Worm (Caenorhabditis elegans) whole organism, L3 larva: ENCODE results near the gene nhr-166.

Experiments used
- aly-2 ChIP-seq: fragments of 150-350 bp; optimal IDR thresholded peaks from 2 replicates; lab custom pipeline; 2014; ENCODE audit warnings: missing biosample characterization, missing genetic modification characterization
- ama-1 ChIP-seq: fragments of 150-350 bp; optimal IDR thresholded peaks from 2 replicates; lab custom pipeline; 2018
- ceh-16 ChIP-seq: sonication (generic microtip); optimal IDR thresholded peaks from 2 replicates; lab custom pipeline; 2017; ENCODE audit warnings: missing biosample characterization, missing genetic modification characterization
- ceh-28 ChIP-seq: fragments of 150-350 bp; optimal IDR thresholded peaks from 2 replicates; lab custom pipeline; 2014; ENCODE audit warnings: missing biosample characterization, missing genetic modification reagents, missing genetic modification characterization
- daf-12 ChIP-seq: fragments of 150-350 bp; optimal IDR thresholded peaks from 2 replicates; lab custom pipeline; 2014; ENCODE audit warnings: missing biosample characterization, missing genetic modification reagents, missing genetic modification characterization
- egl-27 ChIP-seq: sonication (generic microtip); optimal IDR thresholded peaks from 4 replicates; lab custom pipeline; 2017; ENCODE audit warnings: missing biosample characterization, missing genetic modification reagents, missing genetic modification characterization
- egl-5 ChIP-seq: fragments of 150-350 bp; optimal IDR thresholded peaks from 2 replicates; lab custom pipeline; 2017; ENCODE audit warnings: missing biosample characterization, missing genetic modification reagents, missing genetic modification characterization, inconsistent platforms
- elt-1 ChIP-seq: fragments of 150-350 bp; optimal IDR thresholded peaks from 2 replicates; lab custom pipeline; 2014; ENCODE audit warnings: missing biosample characterization, missing genetic modification characterization
- elt-3 ChIP-seq, 3 experiments: fragments of 150-350 bp in 1 of 3; sonication (generic microtip) in 2 of 3; optimal IDR thresholded peaks; 2 replicates in 2 of 3; 4 replicates in 1 of 3; lab custom pipeline; 2014 to 2017; ENCODE audit warnings: missing biosample characterization in 3 of 3, missing genetic modification characterization in 3 of 3
- eor-1 ChIP-seq, 2 experiments: fragments of 150-350 bp; optimal IDR thresholded peaks; 2 replicates each; lab custom pipeline; 2014 to 2018; ENCODE audit warnings: missing biosample characterization in 2 of 2, missing genetic modification characterization in 2 of 2
- hmg-11 ChIP-seq: sonication (generic microtip); optimal IDR thresholded peaks from 2 replicates; lab custom pipeline; 2016; ENCODE audit warnings: missing genetic modification characterization, missing compliant biosample characterization
- lin-15B ChIP-seq: fragments of 150-350 bp; optimal IDR thresholded peaks from 2 replicates; lab custom pipeline; 2014; ENCODE audit warnings: missing biosample characterization, missing genetic modification characterization
- lin-39 ChIP-seq: fragments of 150-350 bp; optimal IDR thresholded peaks from 2 replicates; lab custom pipeline; 2018; ENCODE audit warnings: missing biosample characterization, missing genetic modification reagents, missing genetic modification characterization
- lsy-12 ChIP-seq: sonication (generic microtip); optimal IDR thresholded peaks from 2 replicates; lab custom pipeline; 2016; ENCODE audit warnings: mild to moderate bottlenecking, missing genetic modification characterization, missing compliant biosample characterization
- mdl-1 ChIP-seq: fragments of 150-350 bp; optimal IDR thresholded peaks from 2 replicates; lab custom pipeline; 2014; ENCODE audit warnings: missing biosample characterization, missing genetic modification characterization
- mml-1 ChIP-seq: fragments of 150-350 bp; sonication (generic microtip); optimal IDR thresholded peaks from 3 replicates; lab custom pipeline; 2014; ENCODE audit warnings: missing biosample characterization, missing genetic modification characterization
- nfya-1 ChIP-seq: sonication (generic microtip); optimal IDR thresholded peaks from 2 replicates; lab custom pipeline; 2017; ENCODE audit warnings: missing genetic modification characterization, mild to moderate bottlenecking, missing compliant biosample characterization, antibody characterized with exemption, moderate library complexity; ENCODE audit not compliant: insufficient read depth
- nhr-11 ChIP-seq: fragments of 150-350 bp; optimal IDR thresholded peaks from 2 replicates; lab custom pipeline; 2014; ENCODE audit warnings: missing biosample characterization, missing genetic modification characterization
- nhr-12 ChIP-seq: fragments of 150-350 bp; optimal IDR thresholded peaks from 2 replicates; lab custom pipeline; 2014; ENCODE audit warnings: missing biosample characterization, missing genetic modification characterization
- nhr-23 ChIP-seq: fragments of 150-350 bp; optimal IDR thresholded peaks from 2 replicates; lab custom pipeline; 2014; ENCODE audit warnings: missing biosample characterization, missing genetic modification reagents, missing genetic modification characterization
- nhr-237 ChIP-seq: fragments of 150-350 bp; optimal IDR thresholded peaks from 2 replicates; lab custom pipeline; 2014; ENCODE audit warnings: missing biosample characterization, missing genetic modification characterization
- nhr-43 ChIP-seq: sonication (generic microtip); optimal IDR thresholded peaks from 2 replicates; lab custom pipeline; 2016; ENCODE audit warnings: mild to moderate bottlenecking, missing genetic modification characterization, missing compliant biosample characterization; ENCODE audit not compliant: poor library complexity, severe bottlenecking
- nhr-67 ChIP-seq: fragments of 150-350 bp; optimal IDR thresholded peaks from 2 replicates; lab custom pipeline; 2014; ENCODE audit warnings: missing biosample characterization, missing genetic modification characterization
- nhr-76 ChIP-seq: fragments of 150-350 bp; sonication (generic microtip); optimal IDR thresholded peaks from 5 replicates; lab custom pipeline; 2014; ENCODE audit warnings: missing biosample characterization, missing genetic modification characterization
- pha-4 ChIP-seq: fragments of 150-350 bp; optimal IDR thresholded peaks from 2 replicates; lab custom pipeline; 2014; ENCODE audit warnings: missing biosample characterization, missing genetic modification reagents, missing genetic modification characterization
- snpc-4 ChIP-seq: fragments of 150-350 bp; optimal IDR thresholded peaks from 2 replicates; lab custom pipeline; 2014; ENCODE audit warnings: missing biosample characterization, missing genetic modification characterization
- tbx-2 ChIP-seq: sonication (generic microtip); optimal IDR thresholded peaks from 2 replicates; lab custom pipeline; 2016; ENCODE audit warnings: mild to moderate bottlenecking, missing genetic modification characterization, missing compliant biosample characterization
- unc-39 ChIP-seq: sonication (generic microtip); optimal IDR thresholded peaks from 4 replicates; lab custom pipeline; 2017; ENCODE audit warnings: missing biosample characterization, missing genetic modification characterization
- unc-62 ChIP-seq: fragments of 150-350 bp; sonication (generic microtip); optimal IDR thresholded peaks from 4 replicates; lab custom pipeline; 2014; ENCODE audit warnings: missing biosample characterization, missing genetic modification reagents, missing genetic modification characterization
- ztf-11 ChIP-seq: fragments of 150-350 bp; optimal IDR thresholded peaks from 2 replicates; lab custom pipeline; 2014; ENCODE audit warnings: missing biosample characterization, missing genetic modification characterization
- ztf-4 ChIP-seq: fragments of 150-350 bp; optimal IDR thresholded peaks from 2 replicates; lab custom pipeline; 2014; ENCODE audit warnings: missing biosample characterization, missing genetic modification characterization

The nhr-166 gene

ce11 chrII:3911716-3912115 lies 31.7 kb downstream of the nhr-166 start, which contains the start of gene F53C3.1:
TSS of gene F53C3.1 (plus strand) at chrII:3912016.
- TF ChIP-seq nhr-76 (tag; lab: Kevin White, UChicago), result no peak
- TF ChIP-seq egl-5 (tag; lab: Kevin White, UChicago), result no peak
- TF ChIP-seq mml-1 (tag; lab: Kevin White, UChicago), result no peak
- no peak for TF ChIP-seq lin-15B (tag; lab: Kevin White, UChicago)
- TF ChIP-seq eor-1 (tag; optimal IDR thresholded peaks at IDR 0.05; lab: Kevin White, UChicago), result no peak
- no peak for TF ChIP-seq nhr-67
- TF ChIP-seq hmg-11 (tag; lab: Kevin White, UChicago), result no peak
- no peak for TF ChIP-seq tbx-2 (tag; lab: Kevin White, UChicago)
- TF ChIP-seq daf-12 (tag; lab: Kevin White, UChicago), result no peak
- TF ChIP-seq nhr-237 (tag; lab: Kevin White, UChicago), result no peak
- TF ChIP-seq elt-1, result no peak
- no peak for TF ChIP-seq lsy-12
- TF ChIP-seq snpc-4 (tag; lab: Kevin White, UChicago), result no peak
- TF ChIP-seq nhr-11 (tag; lab: Kevin White, UChicago), result no peak
- no peak for TF ChIP-seq nhr-43 (tag; lab: Kevin White, UChicago)
- no peak for TF ChIP-seq ama-1 (lab: Kevin White, UChicago)

ce11 chrII:3913673-3914072 lies 33.6 kb downstream of the nhr-166 start:
- no peak for TF ChIP-seq lin-39 (tag; lab: Kevin White, UChicago)
- no peak for TF ChIP-seq egl-27 (tag; lab: Kevin White, UChicago)
- peak; percentile 83 for TF ChIP-seq ceh-28 (tag; lab: Kevin White, UChicago)

- TF ChIP-seq mml-1 (tag; lab: Kevin White, UChicago) (no peak), nfya-1 (tag; lab: Kevin White, UChicago) (peak; percentile 90), ama-1 (lab: Kevin White, UChicago) (no peak), nhr-12 (tag; lab: Kevin White, UChicago) (no peak)
These were observed 38.1 kb downstream of the nhr-166 start for ce11 chrII:3917985-3918633.

ce11 chrII:3920611-3921010 lies 40.6 kb downstream of the nhr-166 start:
- TF ChIP-seq unc-39, result no peak
- no peak for TF ChIP-seq lin-15B (tag; lab: Kevin White, UChicago)
- TF ChIP-seq elt-3 (tag; optimal IDR thresholded peaks at IDR 0.05; lab: Kevin White, UChicago), result no peak
- no peak for TF ChIP-seq ztf-4 (tag; lab: Kevin White, UChicago)

- TF ChIP-seq unc-62, result no peak
- no peak for TF ChIP-seq lin-15B (tag; lab: Kevin White, UChicago)
- TF ChIP-seq ceh-28 (tag; lab: Kevin White, UChicago), result peak; percentile 56
- no peak for TF ChIP-seq aly-2 (tag; lab: Kevin White, UChicago)
These were observed 42.7 kb downstream of the nhr-166 start for ce11 chrII:3922696-3923095.

ce11 chrII:3927943-3928393 lies 47.9 kb downstream of the nhr-166 start, which contains the start of gene plpp-1.1:
TSS of gene plpp-1.1 (minus strand) at chrII:3927993.
- no peak for TF ChIP-seq nhr-12 (tag; lab: Kevin White, UChicago)
- no peak for TF ChIP-seq ztf-11
- peak; percentile 97 for TF ChIP-seq nfya-1 (tag; lab: Kevin White, UChicago)
- TF ChIP-seq mdl-1 (tag; lab: Kevin White, UChicago), result no peak
- TF ChIP-seq, all 47 proteins: peak for 1

ce11 chrII:3929446-3929845 lies 49.4 kb downstream of the nhr-166 start:
- TF ChIP-seq nhr-23 (tag; lab: Kevin White, UChicago) (peak; percentile 33), pha-4 (tag; lab: Kevin White, UChicago) (peak; percentile 92), snpc-4 (tag; lab: Kevin White, UChicago) (no peak), ceh-16 (tag; lab: Kevin White, UChicago) (no peak), nfya-1 (tag; lab: Kevin White, UChicago) (peak; percentile 85)
